Worm (Caenorhabditis elegans): Measurements from ENCODE around the gene T06C12.14.
A peak's percentile ranks its signal among the peaks of the same experiment; 100 is the strongest.

T06C12.14 gene

ce11 chrV:15870356-15870755 lies 29.4 kb upstream of the T06C12.14 start, which contains the start of gene str-57:
TSS of gene str-57 (plus strand) at chrV:15870656.
- TF ChIP-seq hmg-4 (GFP tag; optimal IDR thresholded peaks at IDR 0.05) (no peak), hmbx-1 (tag; optimal IDR thresholded peaks at IDR 0.05) (no peak), B0310.2 (tag; optimal IDR thresholded peaks at IDR 0.05) (no peak), aly-1 (tag; optimal IDR thresholded peaks at IDR 0.05) (no peak), ets-7 (tag; optimal IDR thresholded peaks at IDR 0.05) (no peak), F13C5.2 (tag; optimal IDR thresholded peaks at IDR 0.05) (no peak), sea-1 (GFP tag; conservative IDR thresholded peaks at IDR 0.05) (no peak), tbx-37 (GFP tag; conservative IDR thresholded peaks at IDR 0.05) (no peak), tra-4 (tag; optimal IDR thresholded peaks at IDR 0.05) (no peak), ceh-13 (GFP tag; optimal IDR thresholded peaks at IDR 0.05) (no peak), tbx-11 (GFP tag; IDR thresholded peaks at IDR 0.05) (no peak), flt-1 (GFP tag; IDR thresholded peaks at IDR 0.05) (no peak), ceh-36 (tag; optimal IDR thresholded peaks at IDR 0.05) (no peak)

- TF ChIP-seq ets-7 (tag; optimal IDR thresholded peaks at IDR 0.05) (no peak), tbx-37 (GFP tag; conservative IDR thresholded peaks at IDR 0.05) (no peak), hmg-4 (GFP tag; optimal IDR thresholded peaks at IDR 0.05) (no peak), pes-1 (GFP tag; IDR thresholded peaks at IDR 0.05) (no peak), F13C5.2 (tag; optimal IDR thresholded peaks at IDR 0.05) (no peak), sea-1 (GFP tag; conservative IDR thresholded peaks at IDR 0.05) (no peak)
Measured at ce11 chrV:15872273-15872672, 27.5 kb upstream of the T06C12.14 start, which contains the start of gene str-56. TSS of gene str-56 (plus strand) at chrV:15872573.

DNA sequence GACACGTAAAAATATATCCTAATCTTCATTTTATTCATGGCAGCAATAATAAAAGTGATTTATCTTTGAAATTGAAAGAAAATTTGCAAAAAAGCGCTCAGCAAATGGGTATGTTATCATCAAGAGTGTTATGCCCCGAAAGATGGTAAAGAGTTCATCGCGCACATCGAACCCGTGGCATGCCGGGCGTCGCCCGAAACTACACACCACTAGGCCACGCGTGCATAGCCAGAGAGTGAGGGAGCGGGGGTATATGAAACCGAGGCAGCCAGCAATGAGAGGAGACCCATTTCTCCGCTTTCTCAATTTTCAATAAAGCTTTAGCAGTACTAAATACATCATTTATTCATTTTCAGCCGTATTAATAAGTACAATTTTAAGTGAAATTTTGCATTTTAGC lies 26.0 kb upstream of the T06C12.14 start:
- peak; percentile 100 for TF ChIP-seq F13C5.2 (tag; optimal IDR thresholded peaks at IDR 0.05)
- peak; percentile 99 for TF ChIP-seq ceh-13 (GFP tag; optimal IDR thresholded peaks at IDR 0.05)
- TF ChIP-seq scrt-1 (GFP tag; IDR thresholded peaks at IDR 0.05): peak; percentile 100
- TF ChIP-seq hnd-1 (tag; optimal IDR thresholded peaks at IDR 0.05): peak; percentile 96
- peak; percentile 99 for TF ChIP-seq B0310.2 (tag; optimal IDR thresholded peaks at IDR 0.05)
- peak; percentile 100 for TF ChIP-seq tbx-11 (GFP tag; IDR thresholded peaks at IDR 0.05)
- peak; percentile 100 for TF ChIP-seq tbx-37 (GFP tag; conservative IDR thresholded peaks at IDR 0.05)
- no peak for TF ChIP-seq ama-1 (optimal IDR thresholded peaks at IDR 0.05)
- peak; percentile 99 for TF ChIP-seq hmg-4 (GFP tag; optimal IDR thresholded peaks at IDR 0.05)
- peak; percentile 99 for TF ChIP-seq sea-1 (GFP tag; conservative IDR thresholded peaks at IDR 0.05)
- peak; percentile 98 for TF ChIP-seq tra-4 (tag; optimal IDR thresholded peaks at IDR 0.05)
- peak; percentile 97 for TF ChIP-seq ets-7 (tag; optimal IDR thresholded peaks at IDR 0.05)
- TF ChIP-seq pes-1 (GFP tag; IDR thresholded peaks at IDR 0.05): peak; percentile 99
- peak; percentile 100 for TF ChIP-seq flt-1 (GFP tag; IDR thresholded peaks at IDR 0.05)
- TF ChIP-seq aly-1 (tag; optimal IDR thresholded peaks at IDR 0.05): peak; percentile 99
- peak; percentile 98 for TF ChIP-seq ceh-36 (tag; optimal IDR thresholded peaks at IDR 0.05)
- peak; percentile 94 for TF ChIP-seq hmbx-1 (tag; optimal IDR thresholded peaks at IDR 0.05)

DNA sequence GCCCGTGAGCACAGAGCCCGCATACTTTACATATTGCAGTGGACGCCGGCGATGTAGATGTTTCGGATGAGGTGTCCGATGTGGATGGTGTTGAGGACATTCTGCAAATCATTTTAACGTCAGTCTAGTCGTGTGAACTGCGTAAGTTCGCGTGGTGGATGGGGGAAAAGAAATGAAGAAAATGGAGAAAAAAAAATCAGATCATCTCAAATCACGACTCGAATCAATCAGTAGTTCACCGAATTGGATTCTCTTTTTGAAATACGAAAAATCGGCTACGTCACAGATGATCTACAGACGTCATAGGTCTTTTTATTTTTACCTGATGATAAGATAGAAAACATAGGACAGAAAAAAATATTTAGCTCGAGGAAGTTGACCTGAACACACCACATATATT lies 23.5 kb upstream of the T06C12.14 start, which contains the start of gene nhr-102:
Gene nhr-102, minus strand, starts transcription at position 101 of the 400 bp plus-strand sequence.
- TF ChIP-seq ceh-36 (tag; optimal IDR thresholded peaks at IDR 0.05): no peak

DNA sequence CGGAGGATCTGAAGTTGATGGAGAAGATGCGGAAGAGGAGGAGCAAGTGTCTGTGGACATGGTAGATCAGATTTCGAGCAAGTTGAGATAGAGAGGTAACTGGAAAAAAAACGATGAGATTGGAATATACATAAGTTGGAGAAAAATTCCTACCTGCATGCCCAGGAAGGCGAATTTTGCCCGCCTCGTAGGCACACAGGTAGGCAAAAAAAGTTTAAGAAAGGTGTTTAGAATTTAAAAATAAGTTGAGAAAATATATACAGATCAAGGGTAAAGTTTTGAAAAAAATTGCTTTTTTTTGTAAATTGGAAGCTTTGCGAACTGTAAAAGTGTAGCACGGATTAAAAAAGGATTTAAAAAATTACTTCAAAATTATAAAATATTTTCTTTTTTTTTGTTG lies 20.3 kb upstream of the T06C12.14 start, which contains the start of gene nhr-84:
Gene nhr-84, minus strand, starts transcription at position 101 of the 400 bp plus-strand sequence.
- no peak for TF ChIP-seq tbx-11 (GFP tag; IDR thresholded peaks at IDR 0.05)
- no peak for TF ChIP-seq aly-1 (tag; optimal IDR thresholded peaks at IDR 0.05)
- TF ChIP-seq scrt-1 (GFP tag; IDR thresholded peaks at IDR 0.05): no peak
- no peak for TF ChIP-seq ceh-36 (tag; optimal IDR thresholded peaks at IDR 0.05)
- no peak for TF ChIP-seq hnd-1 (tag; optimal IDR thresholded peaks at IDR 0.05)
- no peak for TF ChIP-seq sea-1 (GFP tag; conservative IDR thresholded peaks at IDR 0.05)
- no peak for TF ChIP-seq ets-7 (tag; optimal IDR thresholded peaks at IDR 0.05)
- TF ChIP-seq ama-1 (optimal IDR thresholded peaks at IDR 0.05): no peak

DNA sequence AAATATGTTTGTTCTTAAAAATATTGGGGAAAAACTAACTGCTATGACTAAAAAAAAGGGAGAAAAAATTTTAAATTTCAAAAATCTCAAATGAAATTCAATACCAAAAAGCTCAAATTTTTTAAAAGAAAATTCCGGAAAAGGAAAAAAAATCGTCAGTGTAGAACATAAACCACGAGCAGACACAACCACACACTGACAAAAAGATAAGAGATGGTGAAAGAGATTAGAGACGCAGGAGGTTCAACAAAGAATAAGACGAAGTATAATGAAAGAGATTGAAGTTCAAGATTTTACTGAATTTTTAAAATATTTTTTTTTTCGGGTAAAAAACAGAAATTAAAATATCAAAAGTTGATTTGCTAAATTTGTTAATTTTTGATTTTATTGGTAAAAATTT lies 19.8 kb upstream of the T06C12.14 start:
- TF ChIP-seq F13C5.2 (tag; optimal IDR thresholded peaks at IDR 0.05) (no peak), hmbx-1 (tag; optimal IDR thresholded peaks at IDR 0.05) (no peak), ceh-13 (GFP tag; optimal IDR thresholded peaks at IDR 0.05) (no peak), tbx-37 (GFP tag; conservative IDR thresholded peaks at IDR 0.05) (no peak), scrt-1 (GFP tag; IDR thresholded peaks at IDR 0.05) (no peak), pes-1 (GFP tag; IDR thresholded peaks at IDR 0.05) (no peak), ceh-36 (tag; optimal IDR thresholded peaks at IDR 0.05) (no peak), tbx-11 (GFP tag; IDR thresholded peaks at IDR 0.05) (no peak)

DNA sequence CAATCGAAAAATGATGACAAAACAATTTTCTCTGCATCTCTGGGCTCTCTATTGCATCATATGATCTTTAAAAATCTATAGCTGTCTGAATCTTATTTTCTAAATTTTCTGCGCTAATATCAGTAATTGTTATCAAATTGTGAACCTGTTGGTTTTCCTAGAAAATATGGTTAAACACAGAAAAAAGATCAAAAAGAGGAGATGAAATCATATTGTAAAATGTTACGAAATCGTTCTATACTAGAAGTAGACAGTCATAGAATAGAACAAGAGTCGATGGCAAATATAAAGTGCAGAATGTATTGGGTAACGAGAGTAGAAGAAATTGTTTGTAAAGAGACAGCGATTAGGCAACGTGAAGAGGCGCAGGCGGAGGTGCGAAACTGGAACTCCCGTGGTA lies 19.1 kb upstream of the T06C12.14 start:
- TF ChIP-seq hmbx-1 (tag; optimal IDR thresholded peaks at IDR 0.05): no peak

ce11 chrV:15884698-15885097 lies 15.1 kb upstream of the T06C12.14 start, which contains the start of gene oac-42:
TSS of gene oac-42 (minus strand) at chrV:15884798.
- TF ChIP-seq B0310.2 (tag; optimal IDR thresholded peaks at IDR 0.05) (no peak), aly-1 (tag; optimal IDR thresholded peaks at IDR 0.05) (no peak), pes-1 (GFP tag; IDR thresholded peaks at IDR 0.05) (no peak), tbx-11 (GFP tag; IDR thresholded peaks at IDR 0.05) (no peak), flt-1 (GFP tag; IDR thresholded peaks at IDR 0.05) (no peak), hmbx-1 (tag; optimal IDR thresholded peaks at IDR 0.05) (no peak), ceh-36 (tag; optimal IDR thresholded peaks at IDR 0.05) (no peak), scrt-1 (GFP tag; IDR thresholded peaks at IDR 0.05) (no peak), F13C5.2 (tag; optimal IDR thresholded peaks at IDR 0.05) (no peak), hnd-1 (tag; optimal IDR thresholded peaks at IDR 0.05) (no peak), hmg-4 (GFP tag; optimal IDR thresholded peaks at IDR 0.05) (no peak), tra-4 (tag; optimal IDR thresholded peaks at IDR 0.05) (no peak), ama-1 (optimal IDR thresholded peaks at IDR 0.05) (no peak)

All from whole organism, early embryonic.